Worm (Caenorhabditis elegans): ENCODE data around the gene F10E7.2.

F10E7.2 gene

ce11 chrII:7104794-7105613 is 17.0 kb upstream of the F10E7.2 start, which contains the start of the genes farl-11 and rpl-33 (continued):
- TF ChIP-seq let-607 (tag; optimal IDR thresholded peaks at IDR 0.05) (no peak), lin-40 (tag; optimal IDR thresholded peaks at IDR 0.05) (peak; percentile 25), nhr-179 (tag; optimal IDR thresholded peaks at IDR 0.05) (no peak), Y67H2A.10 (GFP tag; conservative IDR thresholded peaks at IDR 0.05) (no peak), ZK185.1 (tag; optimal IDR thresholded peaks at IDR 0.05; ENCODE audit: poor library complexity, severe bottlenecking) (peak; percentile 37), dox-1 (GFP tag; IDR thresholded peaks at IDR 0.05) (0 out of 2 replicates have a peak, but pooled peaks have one; percentile 16), ekl-4 (GFP tag; IDR thresholded peaks at IDR 0.05) (no peak), snpc-3.4 (tag; optimal IDR thresholded peaks at IDR 0.05) (no peak), F57C9.4 (tag; optimal IDR thresholded peaks at IDR 0.05) (no peak), ceh-91 (GFP tag; IDR thresholded peaks at IDR 0.05) (no peak), B0019.2 (GFP tag; conservative IDR thresholded peaks at IDR 0.05) (no peak), snpc-1.1 (tag; optimal IDR thresholded peaks at IDR 0.05; ENCODE audit: insufficient read depth) (no peak), lsl-1 (GFP tag; optimal IDR thresholded peaks at IDR 0.05) (peak; percentile 73), T07F8.4 (tag; optimal IDR thresholded peaks at IDR 0.05) (no peak), F57A8.1 (GFP tag; optimal IDR thresholded peaks at IDR 0.05) (no peak), nhr-90 (tag; optimal IDR thresholded peaks at IDR 0.05) (no peak), F37B4.10 (GFP tag; IDR thresholded peaks at IDR 0.05) (no peak), him-1 (tag; optimal IDR thresholded peaks at IDR 0.05) (no peak), rpc-1 (optimal IDR thresholded peaks at IDR 0.05) (no peak), rpc-1 (tag; optimal IDR thresholded peaks at IDR 0.05) (no peak), egrh-3 (GFP tag; IDR thresholded peaks at IDR 0.05) (no peak), Y53F4B.3 (GFP tag; IDR thresholded peaks at IDR 0.05) (no peak), K11D2.4 (GFP tag; IDR thresholded peaks at IDR 0.05) (no peak), F39B2.1 (GFP tag; IDR thresholded peaks at IDR 0.05) (no peak), tbp1 (GFP tag; optimal IDR thresholded peaks at IDR 0.05) (peak; percentile 29), bed-1 (GFP tag; IDR thresholded peaks at IDR 0.05) (no peak), ceh-79 (tag; optimal IDR thresholded peaks at IDR 0.05) (no peak), tbx-9 (tag; optimal IDR thresholded peaks at IDR 0.05; ENCODE audit: borderline replicate concordance) (no peak), ztf-22 (GFP tag; optimal IDR thresholded peaks at IDR 0.05) (no peak), Y79H2A.3 (GFP tag; conservative IDR thresholded peaks at IDR 0.05) (no peak), C06A6.2 (GFP tag; conservative IDR thresholded peaks at IDR 0.05) (no peak), dpff-1 (tag; optimal IDR thresholded peaks at IDR 0.05) (no peak), pha-4 (tag; optimal IDR thresholded peaks at IDR 0.05) (peak; percentile 76), nhr-80 (tag; optimal IDR thresholded peaks at IDR 0.05) (peak; percentile 48), fkh-3 (tag; optimal IDR thresholded peaks at IDR 0.05) (no peak), Y53G8AR.9 (GFP tag; conservative IDR thresholded peaks at IDR 0.05) (no peak), let-526 (GFP tag; IDR thresholded peaks at IDR 0.05) (no peak), aptf-2 (GFP tag; conservative IDR thresholded peaks at IDR 0.05) (0 out of 2 replicates have a peak, but pooled peaks have one; percentile 33), ztf-18 (tag; optimal IDR thresholded peaks at IDR 0.05) (peak; percentile 43), ztf-28 (GFP tag; IDR thresholded peaks at IDR 0.05) (no peak), gei-17 (GFP tag; optimal IDR thresholded peaks at IDR 0.05) (no peak), nfya-1 (tag; optimal IDR thresholded peaks at IDR 0.05; ENCODE audit: borderline replicate concordance, insufficient read depth) (no peak), madf-6 (GFP tag; IDR thresholded peaks at IDR 0.05) (0 out of 2 replicates have a peak, but pooled peaks have one; percentile 12), madf-8 (GFP tag; conservative IDR thresholded peaks at IDR 0.05) (no peak), die-1 (tag; optimal IDR thresholded peaks at IDR 0.05) (no peak), ccch-3 (GFP tag; optimal IDR thresholded peaks at IDR 0.05) (no peak), B0035.1 (tag; optimal IDR thresholded peaks at IDR 0.05) (no peak)
